Worm (Caenorhabditis elegans) whole organism, L3 larva: Measurements from ENCODE around the gene W06D11.3.

Source experiments
- R02D3.7 ChIP-seq: fragments of 150-350 bp; optimal IDR thresholded peaks from 2 replicates; lab custom pipeline; 2014; ENCODE audit warnings: missing biosample characterization, missing genetic modification characterization
- ZK546.5 ChIP-seq: sonication (generic microtip); optimal IDR thresholded peaks from 2 replicates; lab custom pipeline; 2017; ENCODE audit warnings: missing biosample characterization, missing genetic modification characterization
- aly-2 ChIP-seq: fragments of 150-350 bp; optimal IDR thresholded peaks from 2 replicates; lab custom pipeline; 2014; ENCODE audit warnings: missing biosample characterization, missing genetic modification characterization
- ama-1 ChIP-seq: fragments of 150-350 bp; optimal IDR thresholded peaks from 2 replicates; lab custom pipeline; 2018
- ceh-16 ChIP-seq: sonication (generic microtip); optimal IDR thresholded peaks from 2 replicates; lab custom pipeline; 2017; ENCODE audit warnings: missing biosample characterization, missing genetic modification characterization
- ceh-82 ChIP-seq: fragments of 150-350 bp; optimal IDR thresholded peaks from 2 replicates; lab custom pipeline; 2014; ENCODE audit warnings: missing biosample characterization, missing genetic modification characterization
- ceh-9 ChIP-seq: sonication (generic microtip); optimal IDR thresholded peaks from 2 replicates; lab custom pipeline; 2018; ENCODE audit warnings: missing biosample characterization, missing genetic modification characterization
- daf-12 ChIP-seq: fragments of 150-350 bp; optimal IDR thresholded peaks from 2 replicates; lab custom pipeline; 2014; ENCODE audit warnings: missing biosample characterization, missing genetic modification reagents, missing genetic modification characterization
- egl-27 ChIP-seq: sonication (generic microtip); optimal IDR thresholded peaks from 4 replicates; lab custom pipeline; 2017; ENCODE audit warnings: missing biosample characterization, missing genetic modification reagents, missing genetic modification characterization
- elt-2 ChIP-seq: sonication (generic microtip); optimal IDR thresholded peaks from 2 replicates; lab custom pipeline; 2016; ENCODE audit warnings: missing genetic modification reagents, mild to moderate bottlenecking, missing genetic modification characterization, missing compliant biosample characterization
- elt-3 ChIP-seq, 3 experiments: fragments of 150-350 bp in 1 of 3; sonication (generic microtip) in 2 of 3; optimal IDR thresholded peaks; 2 replicates in 2 of 3; 4 replicates in 1 of 3; lab custom pipeline; 2014 to 2017; ENCODE audit warnings: missing biosample characterization in 3 of 3, missing genetic modification characterization in 3 of 3
- eor-1 ChIP-seq, 2 experiments: fragments of 150-350 bp; optimal IDR thresholded peaks; 2 replicates each; lab custom pipeline; 2014 to 2018; ENCODE audit warnings: missing biosample characterization in 2 of 2, missing genetic modification characterization in 2 of 2
- fkh-10 ChIP-seq: sonication (generic microtip); optimal IDR thresholded peaks from 2 replicates; lab custom pipeline; 2017; ENCODE audit warnings: missing biosample characterization, missing genetic modification reagents, missing genetic modification characterization
- fkh-2 ChIP-seq: fragments of 150-350 bp; optimal IDR thresholded peaks from 2 replicates; lab custom pipeline; 2014; ENCODE audit warnings: missing biosample characterization, missing genetic modification reagents, missing genetic modification characterization
- fos-1 ChIP-seq: fragments of 150-350 bp; optimal IDR thresholded peaks from 2 replicates; lab custom pipeline; 2014; ENCODE audit warnings: missing biosample characterization, missing genetic modification characterization
- hmg-11 ChIP-seq: sonication (generic microtip); optimal IDR thresholded peaks from 2 replicates; lab custom pipeline; 2016; ENCODE audit warnings: missing genetic modification characterization, missing compliant biosample characterization
- jun-1 ChIP-seq: fragments of 150-350 bp; optimal IDR thresholded peaks from 2 replicates; lab custom pipeline; 2014; ENCODE audit warnings: missing biosample characterization, missing genetic modification reagents, missing genetic modification characterization
- mml-1 ChIP-seq: fragments of 150-350 bp; sonication (generic microtip); optimal IDR thresholded peaks from 3 replicates; lab custom pipeline; 2014; ENCODE audit warnings: missing biosample characterization, missing genetic modification characterization
- nhr-11 ChIP-seq: fragments of 150-350 bp; optimal IDR thresholded peaks from 2 replicates; lab custom pipeline; 2014; ENCODE audit warnings: missing biosample characterization, missing genetic modification characterization
- nhr-12 ChIP-seq: fragments of 150-350 bp; optimal IDR thresholded peaks from 2 replicates; lab custom pipeline; 2014; ENCODE audit warnings: missing biosample characterization, missing genetic modification characterization
- nhr-23 ChIP-seq: fragments of 150-350 bp; optimal IDR thresholded peaks from 2 replicates; lab custom pipeline; 2014; ENCODE audit warnings: missing biosample characterization, missing genetic modification reagents, missing genetic modification characterization
- nhr-25 ChIP-seq: sonication (generic microtip); optimal IDR thresholded peaks from 2 replicates; lab custom pipeline; 2017; ENCODE audit warnings: missing biosample characterization, missing genetic modification characterization
- nhr-28 ChIP-seq: fragments of 150-350 bp; optimal IDR thresholded peaks from 2 replicates; lab custom pipeline; 2014; ENCODE audit warnings: missing biosample characterization, missing genetic modification characterization
- nhr-43 ChIP-seq: sonication (generic microtip); optimal IDR thresholded peaks from 2 replicates; lab custom pipeline; 2016; ENCODE audit warnings: mild to moderate bottlenecking, missing genetic modification characterization, missing compliant biosample characterization; ENCODE audit not compliant: poor library complexity, severe bottlenecking
- nhr-67 ChIP-seq: fragments of 150-350 bp; optimal IDR thresholded peaks from 2 replicates; lab custom pipeline; 2014; ENCODE audit warnings: missing biosample characterization, missing genetic modification characterization
- nhr-77 ChIP-seq: fragments of 150-350 bp; optimal IDR thresholded peaks from 2 replicates; lab custom pipeline; 2014; ENCODE audit warnings: missing biosample characterization, missing genetic modification characterization
- pqm-1 ChIP-seq: fragments of 150-350 bp; optimal IDR thresholded peaks from 2 replicates; lab custom pipeline; 2017; ENCODE audit warnings: missing biosample characterization, missing genetic modification characterization, inconsistent platforms
- sea-2 ChIP-seq: fragments of 150-350 bp; sonication (generic microtip); optimal IDR thresholded peaks from 4 replicates; lab custom pipeline; 2014; ENCODE audit warnings: missing biosample characterization, missing genetic modification reagents, missing genetic modification characterization
- snpc-4 ChIP-seq: fragments of 150-350 bp; optimal IDR thresholded peaks from 2 replicates; lab custom pipeline; 2014; ENCODE audit warnings: missing biosample characterization, missing genetic modification characterization
- tbx-2 ChIP-seq: sonication (generic microtip); optimal IDR thresholded peaks from 2 replicates; lab custom pipeline; 2016; ENCODE audit warnings: mild to moderate bottlenecking, missing genetic modification characterization, missing compliant biosample characterization
- unc-39 ChIP-seq: sonication (generic microtip); optimal IDR thresholded peaks from 4 replicates; lab custom pipeline; 2017; ENCODE audit warnings: missing biosample characterization, missing genetic modification characterization
- unc-62 ChIP-seq: fragments of 150-350 bp; sonication (generic microtip); optimal IDR thresholded peaks from 4 replicates; lab custom pipeline; 2014; ENCODE audit warnings: missing biosample characterization, missing genetic modification reagents, missing genetic modification characterization
- zag-1 ChIP-seq: fragments of 150-350 bp; optimal IDR thresholded peaks from 2 replicates; lab custom pipeline; 2014; ENCODE audit warnings: missing biosample characterization, missing genetic modification characterization

W06D11.3 gene

DNA sequence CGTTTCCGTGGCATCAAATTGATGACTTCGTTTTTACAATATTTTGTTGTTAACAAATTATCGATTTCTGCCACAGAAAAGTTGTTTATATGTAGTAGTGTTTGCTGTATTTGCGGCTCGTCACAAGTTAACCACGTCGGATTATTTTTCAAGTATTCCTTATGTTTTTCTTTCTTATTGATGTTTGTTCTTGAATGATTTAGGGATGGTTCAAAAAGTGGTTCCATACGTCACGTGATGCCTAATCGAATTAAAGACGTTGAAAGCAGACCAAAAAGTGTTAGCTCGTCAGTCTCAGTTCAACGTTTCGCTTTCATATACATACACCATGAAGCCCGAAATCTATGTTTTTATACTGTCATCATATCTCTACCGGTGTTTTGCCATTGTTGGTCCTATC lies 13.0 kb upstream of the W06D11.3 start, which contains the start of gene lips-2:
Gene lips-2, plus strand, starts transcription at position 301 of the 400 bp plus-strand sequence.
- TF ChIP-seq elt-2: no peak
- TF ChIP-seq aly-2 (tag; lab: Kevin White, UChicago): no peak
- no peak for TF ChIP-seq nhr-77 (tag; lab: Kevin White, UChicago)
- no peak for TF ChIP-seq fos-1 (tag; lab: Kevin White, UChicago)
- TF ChIP-seq nhr-28 (tag; lab: Kevin White, UChicago): no peak
- TF ChIP-seq R02D3.7 (tag; lab: Kevin White, UChicago): no peak
- no peak for TF ChIP-seq zag-1
- TF ChIP-seq fkh-2 (tag; lab: Kevin White, UChicago): no peak
- TF ChIP-seq sea-2 (GFP tag; lab: Kevin White, UChicago): no peak
- TF ChIP-seq ceh-9 (tag; lab: Kevin White, UChicago): no peak
- TF ChIP-seq nhr-23 (tag; lab: Kevin White, UChicago): no peak
- TF ChIP-seq jun-1 (tag; lab: Kevin White, UChicago): no peak
- no peak for TF ChIP-seq hmg-11 (tag; lab: Kevin White, UChicago)
- TF ChIP-seq unc-62: no peak
- TF ChIP-seq mml-1 (tag; lab: Kevin White, UChicago): no peak
- no peak for TF ChIP-seq pqm-1
- TF ChIP-seq egl-27 (tag; lab: Kevin White, UChicago): no peak
- TF ChIP-seq, all 47 proteins: peak for 0

DNA sequence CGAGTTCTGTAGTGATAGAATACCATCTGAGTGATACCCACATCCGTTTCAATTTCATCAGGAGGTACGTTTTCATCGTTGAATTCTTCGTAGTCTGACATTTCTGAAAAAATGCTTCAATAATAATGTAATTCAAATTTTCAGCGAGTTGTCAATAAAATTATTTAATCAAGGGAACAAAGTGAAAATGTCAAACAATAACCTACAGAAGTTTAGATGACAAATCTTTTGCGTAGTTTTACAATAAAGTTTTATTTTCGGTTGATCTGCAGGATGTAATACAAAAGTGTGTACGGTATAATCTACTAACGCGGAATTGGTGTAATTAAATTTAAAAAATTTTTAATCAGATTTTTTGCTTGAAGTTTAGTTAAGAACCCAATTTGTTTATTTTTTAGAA lies 10.2 kb upstream of the W06D11.3 start, which contains the start of gene C04B4.5:
Gene C04B4.5, minus strand, starts transcription at position 101 of the 400 bp plus-strand sequence.
- no peak for TF ChIP-seq eor-1 (tag; optimal IDR thresholded peaks at IDR 0.05; lab: Kevin White, UChicago)
- no peak for TF ChIP-seq fkh-10 (GFP tag; lab: Kevin White, UChicago)
- no peak for TF ChIP-seq unc-39 (tag; lab: Kevin White, UChicago)
- TF ChIP-seq daf-12 (tag; lab: Kevin White, UChicago): no peak
- no peak for TF ChIP-seq nhr-67
- no peak for TF ChIP-seq fos-1 (tag; lab: Kevin White, UChicago)
- no peak for TF ChIP-seq nhr-25 (tag; lab: Kevin White, UChicago)
- no peak for TF ChIP-seq nhr-12 (tag; lab: Kevin White, UChicago)

DNA sequence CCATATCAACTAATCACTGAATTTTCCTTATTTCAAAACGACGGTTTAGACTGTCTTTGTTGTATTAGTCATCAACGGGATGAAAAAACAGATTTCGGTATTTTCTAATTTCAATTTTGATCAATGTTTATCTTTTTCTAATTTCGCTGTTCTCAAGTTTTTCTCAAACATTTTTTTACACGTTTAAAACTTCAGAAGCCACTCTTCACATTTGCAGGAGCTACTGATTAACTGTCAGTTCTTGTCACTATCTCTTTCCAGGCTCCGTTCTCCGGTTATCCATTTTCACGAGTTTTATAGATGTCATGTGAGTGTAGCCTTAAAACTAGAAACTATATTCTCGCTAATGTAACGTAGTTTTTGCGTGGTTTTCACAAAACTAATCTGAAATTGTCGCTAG lies 7.9 kb upstream of the W06D11.3 start, which contains the start of gene C04B4.4:
Gene C04B4.4, plus strand, starts transcription at position 301 of the 400 bp plus-strand sequence.
- no peak for TF ChIP-seq ZK546.5 (tag; lab: Kevin White, UChicago)
- TF ChIP-seq nhr-11 (tag; lab: Kevin White, UChicago): no peak
- no peak for TF ChIP-seq ama-1 (lab: Kevin White, UChicago)
- TF ChIP-seq fos-1 (tag; lab: Kevin White, UChicago): no peak
- TF ChIP-seq elt-3 (tag; optimal IDR thresholded peaks at IDR 0.05; lab: Kevin White, UChicago): no peak
- no peak for TF ChIP-seq daf-12 (tag; lab: Kevin White, UChicago)

DNA sequence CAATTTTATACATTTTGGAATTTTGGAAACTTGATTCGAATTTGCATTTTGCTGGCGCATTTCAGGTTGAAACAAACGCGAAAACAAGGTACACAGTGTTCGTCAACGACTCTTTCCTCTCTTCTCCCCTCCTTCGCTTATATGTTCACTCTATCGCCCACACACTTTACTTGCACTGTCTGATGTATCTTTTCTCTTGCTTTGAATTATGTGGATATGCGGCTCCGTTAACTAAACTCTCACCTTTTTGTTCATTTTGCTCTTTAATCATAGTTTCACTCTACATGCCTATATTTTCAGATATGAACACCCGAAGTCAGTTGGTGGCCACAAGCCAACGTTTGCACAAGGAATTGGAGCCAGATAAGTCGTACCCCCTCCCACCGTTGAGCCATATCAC lies 4.2 kb upstream of the W06D11.3 start, which contains the start of gene W06D11.1:
Gene W06D11.1, plus strand, starts transcription at position 301 of the 400 bp plus-strand sequence.
- TF ChIP-seq unc-62 (no peak), snpc-4 (tag; lab: Kevin White, UChicago) (no peak), elt-3 (tag; optimal IDR thresholded peaks at IDR 0.05; lab: Kevin White, UChicago) (no peak), nhr-11 (tag; lab: Kevin White, UChicago) (no peak), unc-39 (tag; lab: Kevin White, UChicago) (no peak), jun-1 (tag; lab: Kevin White, UChicago) (no peak), nhr-28 (tag; lab: Kevin White, UChicago) (no peak), sea-2 (GFP tag; lab: Kevin White, UChicago) (no peak), tbx-2 (tag; lab: Kevin White, UChicago) (no peak), pqm-1 (no peak)

DNA sequence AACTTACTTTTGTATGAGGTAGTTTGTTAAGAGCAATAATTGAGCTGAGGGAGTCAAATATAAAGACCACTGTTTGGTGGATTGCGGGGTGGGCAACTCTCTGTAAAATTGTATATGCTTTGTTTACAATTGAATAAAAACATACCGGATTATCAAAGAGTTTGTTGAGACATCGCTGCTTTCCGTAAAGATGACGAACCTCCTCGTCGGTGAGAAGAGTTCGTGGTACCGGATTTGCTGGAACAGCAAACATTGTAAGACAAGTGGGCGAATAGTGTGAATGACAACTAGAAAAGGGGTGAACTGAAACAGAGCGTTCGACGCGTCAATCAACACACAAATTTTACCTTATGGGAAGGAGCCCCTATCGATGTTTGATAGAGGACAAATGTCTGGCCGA lies 2.1 kb upstream of the W06D11.3 start, which contains the start of gene W06D11.2:
Gene W06D11.2, minus strand, starts transcription at position 339 of the 400 bp plus-strand sequence.
- TF ChIP-seq nhr-43 (no peak), fkh-10 (GFP tag; lab: Kevin White, UChicago) (no peak), mml-1 (tag; lab: Kevin White, UChicago) (no peak), elt-2 (no peak), ama-1 (lab: Kevin White, UChicago) (no peak), nhr-28 (tag; lab: Kevin White, UChicago) (no peak), nhr-25 (tag; lab: Kevin White, UChicago) (no peak), nhr-77 (tag; lab: Kevin White, UChicago) (no peak), ceh-82 (tag; lab: Kevin White, UChicago) (no peak), zag-1 (no peak), elt-3 (tag; optimal IDR thresholded peaks at IDR 0.05; lab: Kevin White, UChicago) (no peak), nhr-12 (tag; lab: Kevin White, UChicago) (no peak), hmg-11 (tag; lab: Kevin White, UChicago) (no peak), ceh-16 (tag; lab: Kevin White, UChicago) (no peak), tbx-2 (tag; lab: Kevin White, UChicago) (no peak), aly-2 (tag; lab: Kevin White, UChicago) (no peak), ceh-9 (tag; lab: Kevin White, UChicago) (no peak)
